Worm (Caenorhabditis elegans) whole organism, L4 larva: Measurements from ENCODE around the gene clec-63.

Source experiments
- D1046.2 ChIP-seq: fragments of 200-800 bp; sonication (Bioruptor generic); IDR thresholded peaks from 2 replicates; pipeline ENCODE4 v1.3.6; 2022; ENCODE audit warnings: missing genetic modification characterization, missing compliant biosample characterization
- F10B5.3 ChIP-seq: sonication (generic microtip); optimal IDR thresholded peaks from 2 replicates; lab custom pipeline; 2016; ENCODE audit warnings: mild to moderate bottlenecking, missing genetic modification characterization, missing compliant biosample characterization
- F49E8.2 ChIP-seq: sonication (generic microtip); optimal IDR thresholded peaks from 2 replicates; lab custom pipeline; 2016; ENCODE audit warnings: missing compliant biosample characterization, mild to moderate bottlenecking, missing genetic modification characterization, borderline replicate concordance
- R02D3.7 ChIP-seq: fragments of 150-350 bp; sonication (generic microtip); optimal IDR thresholded peaks from 3 replicates; lab custom pipeline; 2014; ENCODE audit warnings: missing biosample characterization, missing genetic modification characterization
- T26A8.4 ChIP-seq: fragments of 200-800 bp; sonication (Bioruptor generic); IDR thresholded peaks from 2 replicates; pipeline ENCODE4 v1.3.6; 2022; ENCODE audit warnings: missing genetic modification characterization, missing compliant biosample characterization
- Y5F2A.4 ChIP-seq: fragments of 200-800 bp; sonication (Bioruptor generic); optimal IDR thresholded peaks from 2 replicates; lab custom pipeline; 2018; ENCODE audit warnings: mild to moderate bottlenecking, missing genetic modification characterization, missing compliant biosample characterization
- aha-1 ChIP-seq: fragments of 150-350 bp; peaks from one replicate; lab custom pipeline; 2014; ENCODE audit warnings: missing biosample characterization, missing genetic modification characterization
- aly-2 ChIP-seq: sonication (generic microtip); optimal IDR thresholded peaks from 2 replicates; lab custom pipeline; 2018; ENCODE audit warnings: missing biosample characterization, missing genetic modification characterization
- ces-1 ChIP-seq: fragments of 150-350 bp; sonication (generic microtip); optimal IDR thresholded peaks from 4 replicates; lab custom pipeline; 2014; ENCODE audit warnings: missing biosample characterization, missing genetic modification reagents, missing genetic modification characterization
- ctbp-1 ChIP-seq: fragments of 200-800 bp; sonication (Bioruptor generic); IDR thresholded peaks from 2 replicates; pipeline ENCODE4 v1.3.6; 2022; ENCODE audit warnings: missing genetic modification reagents, missing genetic modification characterization, missing compliant biosample characterization
- daf-12 ChIP-seq: fragments of 150-350 bp; optimal IDR thresholded peaks from 2 replicates; lab custom pipeline; 2014; ENCODE audit warnings: missing biosample characterization, missing genetic modification reagents, missing genetic modification characterization
- daf-16 ChIP-seq, 3 experiments: sonication (generic microtip); optimal IDR thresholded peaks; 2 replicates each; lab custom pipeline; 2016 to 2017; ENCODE audit warnings: missing genetic modification characterization in 3 of 3, missing genetic modification reagents in 3 of 3, mild to moderate bottlenecking in 2 of 3, missing compliant biosample characterization in 2 of 3, missing biosample characterization in 1 of 3, moderate library complexity in 1 of 3
- dmd-6 ChIP-seq: fragments of 200-800 bp; sonication (Bioruptor generic); IDR thresholded peaks from 2 replicates; pipeline ENCODE4 v1.3.6; 2022; ENCODE audit warnings: missing genetic modification reagents, missing genetic modification characterization, missing compliant biosample characterization
- dmd-9 ChIP-seq: fragments of 200-800 bp; sonication (Bioruptor generic); IDR thresholded peaks from 2 replicates; pipeline ENCODE4 v1.3.6; 2022; ENCODE audit warnings: missing genetic modification reagents, missing genetic modification characterization, missing compliant biosample characterization
- dve-1 ChIP-seq: sonication (generic microtip); optimal IDR thresholded peaks from 2 replicates; lab custom pipeline; 2017; ENCODE audit warnings: antibody characterized with exemption, mild to moderate bottlenecking, missing genetic modification characterization, missing compliant biosample characterization; ENCODE audit not compliant: insufficient read depth
- egl-27 ChIP-seq: sonication (generic microtip); optimal IDR thresholded peaks from 3 replicates; lab custom pipeline; 2017; ENCODE audit warnings: missing biosample characterization, missing genetic modification reagents, missing genetic modification characterization
- hif-1 ChIP-seq, 2 experiments: sonication (generic microtip); optimal IDR thresholded peaks; 2 replicates each; lab custom pipeline; 2016 to 2017; ENCODE audit warnings: missing compliant biosample characterization in 2 of 2, missing genetic modification characterization in 2 of 2, missing genetic modification reagents in 2 of 2, missing genotype in 2 of 2, mild to moderate bottlenecking in 1 of 2
- hlh-11 ChIP-seq: fragments of 200-800 bp; sonication (Bioruptor generic); optimal IDR thresholded peaks from 2 replicates; lab custom pipeline; 2018; ENCODE audit warnings: mild to moderate bottlenecking, missing genetic modification characterization, missing compliant biosample characterization
- hlh-30 ChIP-seq: sonication (generic microtip); optimal IDR thresholded peaks from 2 replicates; lab custom pipeline; 2017; ENCODE audit warnings: antibody characterized with exemption, mild to moderate bottlenecking, missing genetic modification characterization, missing compliant biosample characterization; ENCODE audit not compliant: insufficient read depth
- lin-38 ChIP-seq: fragments of 200-800 bp; sonication (Bioruptor generic); IDR thresholded peaks from 2 replicates; pipeline ENCODE4 v1.3.6; 2022; ENCODE audit warnings: missing genetic modification reagents, missing genetic modification characterization, missing compliant biosample characterization
- lsy-2 ChIP-seq, 2 experiments: fragments of 150-350 bp in 1 of 2; sonication (generic microtip) in 1 of 2; optimal IDR thresholded peaks; 2 replicates each; lab custom pipeline; 2014 to 2017; ENCODE audit warnings: missing biosample characterization in 2 of 2, missing genetic modification characterization in 2 of 2
- mdt-29 ChIP-seq: fragments of 200-800 bp; sonication (Bioruptor generic); IDR thresholded peaks from 2 replicates; pipeline ENCODE4 v1.3.6; 2022; ENCODE audit warnings: missing genetic modification reagents, missing genetic modification characterization, missing compliant biosample characterization
- mes-2 ChIP-seq: sonication (generic microtip); optimal IDR thresholded peaks from 2 replicates; lab custom pipeline; 2016; ENCODE audit warnings: missing genotype, mild to moderate bottlenecking, missing genetic modification characterization, missing compliant biosample characterization; ENCODE audit not compliant: poor library complexity, severe bottlenecking
- mxl-2 ChIP-seq: fragments of 200-800 bp; sonication (Bioruptor generic); conservative IDR thresholded peaks from 2 replicates; pipeline ENCODE4 v1.3.6; 2022; ENCODE audit warnings: missing genetic modification reagents, missing genetic modification characterization, missing compliant biosample characterization
- nhr-102 ChIP-seq: sonication (generic microtip); optimal IDR thresholded peaks from 2 replicates; lab custom pipeline; 2016; ENCODE audit warnings: mild to moderate bottlenecking, missing genetic modification characterization, moderate library complexity, missing compliant biosample characterization
- nhr-11 ChIP-seq: fragments of 150-350 bp; optimal IDR thresholded peaks from 2 replicates; lab custom pipeline; 2014; ENCODE audit warnings: missing biosample characterization, missing genetic modification characterization
- nhr-28 ChIP-seq: fragments of 150-350 bp; optimal IDR thresholded peaks from 2 replicates; lab custom pipeline; 2014; ENCODE audit warnings: missing biosample characterization, missing genetic modification characterization
- nhr-41 ChIP-seq: fragments of 200-800 bp; sonication (Bioruptor generic); IDR thresholded peaks from 2 replicates; pipeline ENCODE4 v1.3.6; 2022; ENCODE audit warnings: missing genetic modification reagents, missing genetic modification characterization, missing compliant biosample characterization
- php-3 ChIP-seq: fragments of 200-800 bp; sonication (Bioruptor generic); IDR thresholded peaks from 2 replicates; pipeline ENCODE4 v1.3.6; 2022; ENCODE audit warnings: missing genetic modification reagents, missing genetic modification characterization, missing compliant biosample characterization
- pqm-1 ChIP-seq: sonication (generic microtip); optimal IDR thresholded peaks from 2 replicates; lab custom pipeline; 2017; ENCODE audit warnings: missing biosample characterization, missing genetic modification characterization
- rbr-2 ChIP-seq: sonication (generic microtip); optimal IDR thresholded peaks from 2 replicates; lab custom pipeline; 2016; ENCODE audit warnings: missing genotype, missing genetic modification characterization, missing compliant biosample characterization
- sdz-12 ChIP-seq: fragments of 200-800 bp; sonication (Bioruptor generic); optimal IDR thresholded peaks from 2 replicates; lab custom pipeline; 2018; ENCODE audit warnings: mild to moderate bottlenecking, missing genetic modification characterization, missing compliant biosample characterization
- snpc-4 ChIP-seq: fragments of 150-350 bp; optimal IDR thresholded peaks from 2 replicates; lab custom pipeline; 2014; ENCODE audit warnings: missing biosample characterization, missing genetic modification characterization
- tra-1 ChIP-seq: fragments of 200-800 bp; sonication (Bioruptor generic); IDR thresholded peaks from 2 replicates; pipeline ENCODE4 v1.3.6; 2022; ENCODE audit warnings: missing genetic modification reagents, missing genetic modification characterization, missing compliant biosample characterization
- unc-130 ChIP-seq: sonication (generic microtip); optimal IDR thresholded peaks from 2 replicates; lab custom pipeline; 2016; ENCODE audit warnings: missing genetic modification reagents, missing genetic modification characterization, missing compliant biosample characterization
- vab-7 ChIP-seq: fragments of 200-800 bp; sonication (Bioruptor generic); IDR thresholded peaks from 2 replicates; pipeline ENCODE4 v1.3.6; 2022; ENCODE audit warnings: missing genetic modification reagents, missing genetic modification characterization, missing compliant biosample characterization
- zfp-2 ChIP-seq: sonication (generic microtip); optimal IDR thresholded peaks from 2 replicates; lab custom pipeline; 2016; ENCODE audit warnings: mild to moderate bottlenecking, missing genetic modification characterization, missing compliant biosample characterization
- zfp-3 ChIP-seq: fragments of 200-800 bp; sonication (Bioruptor generic); conservative IDR thresholded peaks from 2 replicates; pipeline ENCODE4 v1.3.6; 2022; ENCODE audit warnings: missing genetic modification reagents, missing genetic modification characterization, missing compliant biosample characterization

Gene clec-63

ce11 chrII:12878697-12879096 is 16.7 kb upstream of the clec-63 start (continued):
- TF ChIP-seq mes-2 (peak; percentile 43), aly-2 (tag; lab: Kevin White, UChicago) (no peak), nhr-28 (tag; lab: Kevin White, UChicago) (peak; percentile 88), vab-7 (no peak), R02D3.7 (tag; lab: Kevin White, UChicago) (no peak), sdz-12 (GFP tag; lab: Kevin White, UChicago) (no peak), nhr-41 (GFP tag; lab: Robert Waterston, UW) (0 out of 2 replicates have a peak, but pooled peaks have one; percentile 41), F49E8.2 (tag; lab: Kevin White, UChicago) (no peak), hlh-30 (tag; lab: Kevin White, UChicago) (peak; percentile 90), aha-1 (tag; lab: Kevin White, UChicago) (peak; percentile 98), nhr-102 (tag; lab: Kevin White, UChicago) (peak; percentile 69), ctbp-1 (no peak), mdt-29 (GFP tag; lab: Robert Waterston, UW) (0 out of 2 replicates have a peak, but pooled peaks have one; percentile 19), lsy-2 (tag; optimal IDR thresholded peaks at IDR 0.05; lab: Kevin White, UChicago) (peak in 1 of 2 experiments; percentile 61), D1046.2 (GFP tag; lab: Robert Waterston, UW) (no peak), snpc-4 (tag; lab: Kevin White, UChicago) (no peak), ces-1 (GFP tag; lab: Kevin White, UChicago) (no peak), nhr-11 (tag; lab: Kevin White, UChicago) (peak; percentile 39), rbr-2 (no peak), mxl-2 (GFP tag; lab: Robert Waterston, UW) (no peak), egl-27 (tag; lab: Kevin White, UChicago) (no peak), zfp-3 (GFP tag; lab: Robert Waterston, UW) (0 out of 2 replicates have a peak, but pooled peaks have one; percentile 37), unc-130 (GFP tag; lab: Kevin White, UChicago) (no peak), dmd-9 (GFP tag; lab: Robert Waterston, UW) (no peak), zfp-2 (tag; lab: Kevin White, UChicago) (no peak), T26A8.4 (GFP tag; lab: Robert Waterston, UW) (0 out of 2 replicates have a peak, but pooled peaks have one; percentile 44), pqm-1 (tag; lab: Kevin White, UChicago) (peak; percentile 75), daf-12 (no peak), hif-1 (tag; optimal IDR thresholded peaks at IDR 0.05; lab: Kevin White, UChicago) (peak; percentile 63 to 99), F10B5.3 (tag; lab: Kevin White, UChicago) (no peak)

DNA sequence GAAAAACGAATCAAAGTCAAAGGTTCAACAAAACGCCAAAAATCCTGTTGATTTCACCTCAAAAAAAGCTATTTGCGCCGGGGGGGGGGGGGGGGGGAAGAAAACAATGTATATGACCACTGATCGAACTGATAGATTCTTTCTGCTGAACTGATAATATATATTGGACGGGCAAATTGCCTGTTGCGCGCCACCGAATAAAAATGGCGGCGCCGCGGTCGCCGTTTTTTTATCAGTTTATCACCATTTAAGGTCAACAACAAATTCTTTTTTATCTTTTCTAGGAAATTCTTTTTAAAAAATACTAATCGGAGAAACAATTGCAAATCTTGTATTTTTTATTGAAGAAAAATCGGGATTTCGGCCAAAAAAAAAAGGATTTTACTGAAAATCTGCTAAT is 15.7 kb upstream of the clec-63 start:
- TF ChIP-seq dve-1 (peak; percentile 46), php-3 (GFP tag; lab: Robert Waterston, UW) (peak; percentile 67), egl-27 (tag; lab: Kevin White, UChicago) (no peak), lin-38 (GFP tag; lab: Robert Waterston, UW) (0 out of 2 replicates have a peak, but pooled peaks have one; percentile 7), dmd-6 (peak; percentile 78), vab-7 (no peak), Y5F2A.4 (GFP tag; lab: Kevin White, UChicago) (no peak), hlh-11 (peak; percentile 73), nhr-28 (tag; lab: Kevin White, UChicago) (peak; percentile 39), tra-1 (GFP tag; lab: Robert Waterston, UW) (0 out of 2 replicates have a peak, but pooled peaks have one; percentile 48), hif-1 (tag; optimal IDR thresholded peaks at IDR 0.05; lab: Kevin White, UChicago) (peak in 1 of 2 experiments; percentile 13), daf-16 (GFP tag; optimal IDR thresholded peaks at IDR 0.05; lab: Kevin White, UChicago) (no peak), daf-16 (tag; optimal IDR thresholded peaks at IDR 0.05; lab: Kevin White, UChicago) (peak; percentile 85), aha-1 (tag; lab: Kevin White, UChicago) (peak; percentile 18), pqm-1 (tag; lab: Kevin White, UChicago) (peak; percentile 78)
